Worm (Caenorhabditis elegans): Measurements from ENCODE around the gene Y62E10A.19.

DNA sequence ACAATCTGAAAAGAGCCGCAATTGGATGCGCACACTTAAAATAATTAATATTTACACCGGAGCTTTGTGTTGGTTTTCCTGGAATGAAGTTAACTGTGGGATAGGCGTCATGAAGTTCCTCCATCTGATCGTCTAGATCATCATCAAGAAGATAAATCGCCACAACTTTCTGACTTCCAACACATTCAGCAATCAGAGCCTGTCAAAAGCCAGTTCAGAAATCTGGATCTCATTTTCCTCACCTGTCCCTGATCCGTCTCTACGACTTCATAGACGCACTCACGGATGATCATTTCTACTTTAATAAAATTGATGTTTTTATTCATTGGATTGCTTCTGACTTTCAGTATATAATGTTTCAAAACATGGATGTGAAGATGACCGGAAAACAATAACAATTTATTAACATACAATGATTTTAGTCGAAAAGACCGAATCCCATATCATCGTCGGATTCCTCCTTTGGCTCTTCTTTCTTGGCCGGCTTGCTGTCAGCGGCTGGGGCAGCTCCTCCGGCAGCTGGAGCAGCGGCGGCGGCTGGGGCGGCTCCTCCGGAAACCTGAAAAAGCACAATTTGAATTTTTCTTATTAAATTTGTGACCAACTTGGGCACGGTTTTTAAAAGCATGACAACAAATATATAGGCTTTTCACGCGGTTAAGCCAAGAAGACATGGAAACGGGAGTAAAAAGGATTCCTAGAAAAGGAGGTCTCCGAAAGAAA is 38.8 kb downstream of the Y62E10A.19 start, which contains the start of gene agt-1:
- TF ChIP-seq Y55F3AM.14 (GFP tag; optimal IDR thresholded peaks at IDR 0.05), result no peak
- TF ChIP-seq ceh-82 (tag; optimal IDR thresholded peaks at IDR 0.05), result no peak
- TF ChIP-seq unc-62 (GFP tag; optimal IDR thresholded peaks at IDR 0.05), result no peak
- TF ChIP-seq nhr-21 (tag; optimal IDR thresholded peaks at IDR 0.05), result no peak
- no peak for TF ChIP-seq egl-27 (tag; optimal IDR thresholded peaks at IDR 0.05)
- no peak for TF ChIP-seq elt-1 (tag; optimal IDR thresholded peaks at IDR 0.05)
- TF ChIP-seq skn-1 (tag; optimal IDR thresholded peaks at IDR 0.05), result no peak
- TF ChIP-seq lin-13 (GFP tag; optimal IDR thresholded peaks at IDR 0.05), result no peak

Data from whole organism, L2 larva.